Fruit fly (Drosophila melanogaster) whole organism, embryonic: Measurements from ENCODE around the gene MFS18.

Experiments
- Bdp1 ChIP-seq: fragments of 200-800 bp; sonication (Bioruptor generic); optimal IDR thresholded peaks from 3 replicates; lab custom pipeline; 2016; ENCODE audit warnings: missing biosample characterization, missing genetic modification characterization
- CG10209 ChIP-seq: fragments of 200-800 bp; sonication (Bioruptor generic); optimal IDR thresholded peaks from 3 replicates; lab custom pipeline; 2017; ENCODE audit warnings: missing biosample characterization, mild to moderate bottlenecking, missing genetic modification characterization, missing genetic modification reagents
- CG11398 ChIP-seq: fragments of 200-800 bp; sonication (Bioruptor generic); optimal IDR thresholded peaks from 2 replicates; lab custom pipeline; 2016; ENCODE audit warnings: missing biosample characterization, missing genetic modification characterization
- CG12104 ChIP-seq: fragments of 200-800 bp; sonication (Bioruptor generic); optimal IDR thresholded peaks from 3 replicates; lab custom pipeline; 2016; ENCODE audit warnings: missing biosample characterization, missing genetic modification characterization
- CG12391 ChIP-seq: fragments of 200-800 bp; sonication (Bioruptor generic); optimal IDR thresholded peaks from 3 replicates; lab custom pipeline; 2018; ENCODE audit warnings: missing biosample characterization, mild to moderate bottlenecking, missing genetic modification characterization, moderate library complexity
- CG13287 ChIP-seq: fragments of 200-800 bp; sonication (Bioruptor generic); IDR thresholded peaks from 2 replicates; pipeline ENCODE4 v1.3.6; 2022; ENCODE audit warnings: missing biosample characterization, missing genetic modification characterization; ENCODE audit not compliant: partially characterized antibody
- CG14710 ChIP-seq: fragments of 200-800 bp; sonication (Bioruptor generic); optimal IDR thresholded peaks from 3 replicates; lab custom pipeline; 2019; ENCODE audit warnings: missing biosample characterization, mild to moderate bottlenecking, missing genetic modification characterization, moderate library complexity
- CG14860 ChIP-seq: fragments of 200-800 bp; sonication (Bioruptor generic); IDR thresholded peaks from 3 replicates; pipeline ENCODE4 v1.3.6; 2022; ENCODE audit warnings: missing biosample characterization, missing genetic modification characterization; ENCODE audit not compliant: partially characterized antibody
- CG15269 ChIP-seq: fragments of 200-800 bp; sonication (Bioruptor generic); optimal IDR thresholded peaks from 2 replicates; lab custom pipeline; 2018; ENCODE audit warnings: missing biosample characterization, mild to moderate bottlenecking, missing genetic modification characterization, moderate library complexity
- CG15479 ChIP-seq: fragments of 200-800 bp; sonication (Bioruptor generic); optimal IDR thresholded peaks from 3 replicates; lab custom pipeline; 2019; ENCODE audit warnings: missing biosample characterization, mild to moderate bottlenecking, missing genetic modification characterization, moderate library complexity
- CG15601 ChIP-seq: fragments of 200-800 bp; sonication (Bioruptor generic); optimal IDR thresholded peaks from 3 replicates; lab custom pipeline; 2019; ENCODE audit warnings: missing biosample characterization, mild to moderate bottlenecking, missing genetic modification characterization, moderate library complexity
- CG15696 ChIP-seq: fragments of 200-800 bp; sonication (Bioruptor generic); optimal IDR thresholded peaks from 2 replicates; lab custom pipeline; 2019; ENCODE audit warnings: missing biosample characterization, mild to moderate bottlenecking, missing genetic modification characterization, moderate library complexity
- CG17912 ChIP-seq: fragments of 200-800 bp; sonication (Bioruptor generic); optimal IDR thresholded peaks from 2 replicates; lab custom pipeline; 2018; ENCODE audit warnings: missing biosample characterization, mild to moderate bottlenecking, missing genetic modification characterization
- CG18619 ChIP-seq: fragments of 200-800 bp; sonication (Bioruptor generic); optimal IDR thresholded peaks from 3 replicates; lab custom pipeline; 2017; ENCODE audit warnings: missing biosample characterization, mild to moderate bottlenecking, missing genetic modification characterization
- CG2116 ChIP-seq: fragments of 200-800 bp; sonication (Bioruptor generic); optimal IDR thresholded peaks from 3 replicates; lab custom pipeline; 2018; ENCODE audit warnings: missing biosample characterization, mild to moderate bottlenecking, missing genetic modification characterization
- CG2712 ChIP-seq: fragments of 200-800 bp; optimal IDR thresholded peaks from 3 replicates; lab custom pipeline; 2019; ENCODE audit warnings: missing biosample characterization, mild to moderate bottlenecking, missing genetic modification characterization, moderate library complexity
- CG4707 ChIP-seq: fragments of 200-800 bp; sonication (Bioruptor generic); optimal IDR thresholded peaks from 2 replicates; lab custom pipeline; 2018; ENCODE audit warnings: missing biosample characterization, mild to moderate bottlenecking, missing genetic modification characterization, moderate library complexity
- CG7786 ChIP-seq: fragments of 200-800 bp; sonication (Bioruptor generic); optimal IDR thresholded peaks from 2 replicates; lab custom pipeline; 2016; ENCODE audit warnings: missing biosample characterization, missing genetic modification characterization
- CG8290 ChIP-seq, 3 experiments: fragments of 200-800 bp; sonication (Bioruptor generic); optimal IDR thresholded peaks; 2 replicates each; lab custom pipeline; 2016 to 2019; ENCODE audit warnings: missing biosample characterization in 3 of 3, missing genetic modification characterization in 3 of 3, mild to moderate bottlenecking in 2 of 3, moderate library complexity in 1 of 3
- CG9727 ChIP-seq: fragments of 200-800 bp; sonication (Bioruptor generic); optimal IDR thresholded peaks from 3 replicates; lab custom pipeline; 2017; ENCODE audit warnings: missing biosample characterization, mild to moderate bottlenecking, missing genetic modification characterization
- CG9817 ChIP-seq: fragments of 200-800 bp; sonication (Bioruptor generic); optimal IDR thresholded peaks from 2 replicates; lab custom pipeline; 2018; ENCODE audit warnings: missing biosample characterization, mild to moderate bottlenecking, missing genetic modification characterization, moderate library complexity
- Dbx ChIP-seq: fragments of 200-800 bp; sonication (Bioruptor generic); IDR thresholded peaks from 3 replicates; pipeline ENCODE4 v1.3.6; 2022; ENCODE audit warnings: missing biosample characterization, missing genetic modification characterization
- MESR4 ChIP-seq: fragments of 200-800 bp; sonication (Bioruptor generic); optimal IDR thresholded peaks from 2 replicates; lab custom pipeline; 2018; ENCODE audit warnings: missing biosample characterization, mild to moderate bottlenecking, missing genetic modification characterization, moderate library complexity
- Max ChIP-seq: fragments of 200-800 bp; sonication (Bioruptor generic); optimal IDR thresholded peaks from 2 replicates; lab custom pipeline; 2016; ENCODE audit warnings: missing biosample characterization, mild to moderate bottlenecking, missing genetic modification characterization
- Opbp ChIP-seq: fragments of 200-800 bp; sonication (Bioruptor generic); IDR thresholded peaks from 3 replicates; pipeline ENCODE4 v1.3.6; 2022; ENCODE audit warnings: missing biosample characterization, missing genetic modification characterization; ENCODE audit not compliant: partially characterized antibody
- Pdp1 ChIP-seq, 2 experiments: fragments of 200-800 bp; sonication (Bioruptor generic); optimal IDR thresholded peaks; 3 replicates each; lab custom pipeline; 2016; ENCODE audit warnings: missing biosample characterization in 2 of 2, missing genetic modification characterization in 2 of 2, mild to moderate bottlenecking in 1 of 2, moderate library complexity in 1 of 2
- Rx ChIP-seq: fragments of 200-800 bp; sonication (Bioruptor generic); IDR thresholded peaks from 2 replicates; pipeline ENCODE4 v1.3.6; 2022; ENCODE audit warnings: missing biosample characterization, missing genetic modification characterization
- Sin3A ChIP-seq: fragments of >200 bp; optimal IDR thresholded peaks from 2 replicates; lab custom pipeline; 2018
- Six4 ChIP-seq: fragments of 200-800 bp; sonication (Bioruptor generic); optimal IDR thresholded peaks from 2 replicates; lab custom pipeline; 2016; ENCODE audit warnings: missing biosample characterization, missing genetic modification characterization
- az2 ChIP-seq: fragments of 200-800 bp; sonication (Bioruptor generic); optimal IDR thresholded peaks from 3 replicates; lab custom pipeline; 2016; ENCODE audit warnings: missing biosample characterization, missing genetic modification characterization
- bsh ChIP-seq, 2 experiments: fragments of 200-800 bp; sonication (Bioruptor generic); optimal IDR thresholded peaks; 2 replicates each; lab custom pipeline; 2017 to 2018; ENCODE audit warnings: mild to moderate bottlenecking in 2 of 2, missing biosample characterization in 2 of 2, missing genetic modification characterization in 2 of 2, moderate library complexity in 1 of 2
- crp ChIP-seq, 2 experiments: fragments of 200-800 bp; sonication (Bioruptor generic); optimal IDR thresholded peaks; 2 replicates in 1 of 2; 3 replicates in 1 of 2; lab custom pipeline; 2017; ENCODE audit warnings: missing biosample characterization in 2 of 2, missing genetic modification characterization in 2 of 2, mild to moderate bottlenecking in 1 of 2, moderate library complexity in 1 of 2
- eyg ChIP-seq: fragments of 200-800 bp; sonication (Bioruptor generic); optimal IDR thresholded peaks from 3 replicates; lab custom pipeline; 2016; ENCODE audit warnings: missing biosample characterization, missing genetic modification characterization
- gsb ChIP-seq: fragments of 200-800 bp; sonication (Bioruptor generic); IDR thresholded peaks from 2 replicates; pipeline ENCODE4 v1.3.6; 2022; ENCODE audit warnings: missing biosample characterization, missing genetic modification characterization
- kah ChIP-seq: fragments of 200-800 bp; sonication (Bioruptor generic); optimal IDR thresholded peaks from 2 replicates; lab custom pipeline; 2018; ENCODE audit warnings: missing biosample characterization, mild to moderate bottlenecking, missing genetic modification characterization
- lab ChIP-seq: fragments of 200-800 bp; sonication (Bioruptor generic); optimal IDR thresholded peaks from 3 replicates; lab custom pipeline; 2017; ENCODE audit warnings: missing biosample characterization, missing genetic modification characterization, mild to moderate bottlenecking, moderate library complexity, missing genetic modification reagents
- lmd ChIP-seq: fragments of 200-800 bp; sonication (Bioruptor generic); IDR thresholded peaks from 2 replicates; pipeline ENCODE4 v1.3.6; 2022; ENCODE audit warnings: missing biosample characterization, missing genetic modification characterization
- lola ChIP-seq, 3 experiments: fragments of >200 bp in 2 of 3; fragments of 200-800 bp in 1 of 3; sonication (Bioruptor generic) in 1 of 3; optimal IDR thresholded peaks; 2 replicates each; lab custom pipeline; 2017 to 2019; ENCODE audit warnings: missing biosample characterization in 3 of 3, missing genetic modification characterization in 3 of 3, mild to moderate bottlenecking in 1 of 3, moderate library complexity in 1 of 3
- luna ChIP-seq: fragments of 200-800 bp; sonication (Bioruptor generic); optimal IDR thresholded peaks from 2 replicates; lab custom pipeline; 2016; ENCODE audit warnings: missing biosample characterization, missing genetic modification characterization
- nerfin-1 ChIP-seq: fragments of 200-800 bp; sonication (Bioruptor generic); optimal IDR thresholded peaks from 3 replicates; lab custom pipeline; 2019; ENCODE audit warnings: missing biosample characterization, mild to moderate bottlenecking, missing genetic modification characterization, moderate library complexity
- pzg ChIP-seq: fragments of 200-800 bp; sonication (Bioruptor generic); optimal IDR thresholded peaks from 3 replicates; lab custom pipeline; 2018; ENCODE audit warnings: missing biosample characterization, mild to moderate bottlenecking, missing genetic modification characterization, moderate library complexity
- row ChIP-seq: fragments of 200-800 bp; sonication (Bioruptor generic); IDR thresholded peaks from 3 replicates; pipeline ENCODE4 v1.3.6; 2022; ENCODE audit warnings: missing biosample characterization, missing genetic modification characterization
- sd ChIP-seq: fragments of 200-800 bp; sonication (Bioruptor generic); optimal IDR thresholded peaks from 3 replicates; lab custom pipeline; 2018; ENCODE audit warnings: missing biosample characterization, mild to moderate bottlenecking, missing genetic modification characterization, moderate library complexity
- slbo ChIP-seq: fragments of 200-800 bp; sonication (Bioruptor generic); IDR thresholded peaks from 2 replicates; pipeline ENCODE4 v1.3.6; 2022; ENCODE audit warnings: missing biosample characterization, missing genetic modification characterization
- sug ChIP-seq: fragments of 200-800 bp; optimal IDR thresholded peaks from 2 replicates; lab custom pipeline; 2019; ENCODE audit warnings: missing biosample characterization, mild to moderate bottlenecking, missing genetic modification characterization, moderate library complexity
- tin ChIP-seq: fragments of 200-800 bp; sonication (Bioruptor generic); optimal IDR thresholded peaks from 3 replicates; lab custom pipeline; 2016; ENCODE audit warnings: missing biosample characterization, missing genetic modification characterization
- twi ChIP-seq: fragments of 200-800 bp; optimal IDR thresholded peaks from 2 replicates; lab custom pipeline; 2019; ENCODE audit warnings: missing biosample characterization, mild to moderate bottlenecking, missing genetic modification characterization, moderate library complexity
- unpg ChIP-seq: fragments of 200-800 bp; sonication (Bioruptor generic); optimal IDR thresholded peaks from 3 replicates; lab custom pipeline; 2018; ENCODE audit warnings: missing biosample characterization, mild to moderate bottlenecking, missing genetic modification characterization, moderate library complexity

Gene MFS18

dm6 chr2L:4459543-4459942 is 11.1 kb upstream of the MFS18 start, which contains the start of the genes mRpL27 and CG15435 (continued):
- TF ChIP-seq CG18619 (GFP tag; lab: Kevin White, UChicago) (no peak), CG14710 (tag; lab: Kevin White, UChicago) (peak; percentile 100), CG17912 (GFP tag; lab: Kevin White, UChicago) (peak; percentile 27), lola (GFP tag; optimal IDR thresholded peaks at IDR 0.05; lab: Kevin White, UChicago) (peak in 1 of 3 experiments; percentile 50), Opbp (GFP tag; lab: Robert Waterston, UW) (0 out of 3 replicates have a peak, but pooled peaks have one; percentile 15), Pdp1 (GFP tag; optimal IDR thresholded peaks at IDR 0.05; lab: Kevin White, UChicago) (peak in 1 of 2 experiments; percentile 95), CG15696 (peak; percentile 30), eyg (no peak), CG9727 (GFP tag; lab: Kevin White, UChicago) (peak; percentile 15), CG8290 (GFP tag; optimal IDR thresholded peaks at IDR 0.05; lab: Kevin White, UChicago) (peak; percentile 16), CG8290 (tag; optimal IDR thresholded peaks at IDR 0.05; lab: Kevin White, UChicago) (peak in 1 of 2 experiments; percentile 36), CG12391 (tag; lab: Kevin White, UChicago) (peak; percentile 68), crp (GFP tag; optimal IDR thresholded peaks at IDR 0.05; lab: Kevin White, UChicago) (peak in 1 of 2 experiments; percentile 70), Dbx (GFP tag; lab: Robert Waterston, UW) (no peak), twi (tag; lab: Kevin White, UChicago) (peak; percentile 65), lab (GFP tag; lab: Kevin White, UChicago) (peak; percentile 35), CG2712 (tag; lab: Kevin White, UChicago) (peak; percentile 59), pzg (peak; percentile 75), az2 (GFP tag; lab: Kevin White, UChicago) (peak; percentile 25), sug (tag; lab: Kevin White, UChicago) (peak; percentile 60), Sin3A (lab: Kevin White, UChicago) (peak; percentile 77), CG4707 (GFP tag; lab: Kevin White, UChicago) (no peak), CG15479 (GFP tag; lab: Kevin White, UChicago) (peak; percentile 70), unpg (peak; percentile 46), CG15601 (tag; lab: Kevin White, UChicago) (peak; percentile 69), CG15269 (tag; lab: Kevin White, UChicago) (peak; percentile 49), Rx (GFP tag; lab: Robert Waterston, UW) (0 out of 2 replicates have a peak, but pooled peaks have one; percentile 14), slbo (GFP tag; lab: Robert Waterston, UW) (peak; percentile 55; the same call in 1 of the 2 replicates), nerfin-1 (tag; lab: Kevin White, UChicago) (peak; percentile 39), Max (peak; percentile 53), CG11398 (no peak), sd (tag; lab: Kevin White, UChicago) (peak; percentile 0), CG14860 (GFP tag; lab: Robert Waterston, UW) (peak; percentile 25; the same call in 1 of the 3 replicates), CG2116 (GFP tag; lab: Kevin White, UChicago) (peak; percentile 41), bsh (GFP tag; optimal IDR thresholded peaks at IDR 0.05; lab: Kevin White, UChicago) (peak in 1 of 2 experiments; percentile 21), tin (GFP tag; lab: Kevin White, UChicago) (no peak), luna (GFP tag; lab: Kevin White, UChicago) (no peak), Bdp1 (GFP tag; lab: Kevin White, UChicago) (peak; percentile 14), lmd (GFP tag; lab: Robert Waterston, UW) (no peak), gsb (no peak), CG13287 (GFP tag; lab: Robert Waterston, UW) (peak; percentile 23; the same call in 1 of the 2 replicates), MESR4 (no peak), CG7786 (GFP tag; lab: Kevin White, UChicago) (no peak), kah (GFP tag; lab: Kevin White, UChicago) (peak; percentile 48), row (GFP tag; lab: Robert Waterston, UW) (peak; percentile 93), CG9817 (tag; lab: Kevin White, UChicago) (peak; percentile 38), CG10209 (GFP tag; lab: Kevin White, UChicago) (peak; percentile 7), CG12104 (GFP tag; lab: Kevin White, UChicago) (peak; percentile 12), Six4 (GFP tag; lab: Kevin White, UChicago) (no peak)
